Fruit fly (Drosophila melanogaster) Kc167 (cell line): Measurements from ENCODE around the gene Mdr65.

Source experiments
- h ChIP-seq: fragments of >200 bp; optimal IDR thresholded peaks from 3 replicates; lab custom pipeline; 2018; ENCODE audit warnings: missing external identifiers
- ttk ChIP-seq: sonication (Bioruptor generic); optimal IDR thresholded peaks from 2 replicates; lab custom pipeline; 2017; ENCODE audit warnings: missing external identifiers

- TF ChIP-seq ttk (lab: Kevin White, UChicago) (no peak), h (no peak)
Observed at dm6 chr3L:6245646-6246045, at the start of gene Mdr65.
